Fruit fly (Drosophila melanogaster) whole organism, prepupa: ENCODE data around the gene ctrip.

ENCODE experiments used
- CG10631 ChIP-seq: fragments of 200-800 bp; sonication (Bioruptor generic); optimal IDR thresholded peaks from 2 replicates; lab custom pipeline; 2016; ENCODE audit warnings: missing biosample characterization, missing genetic modification characterization
- CG10669 ChIP-seq: fragments of 200-800 bp; sonication (Bioruptor generic); optimal IDR thresholded peaks from 3 replicates; lab custom pipeline; 2018; ENCODE audit warnings: missing biosample characterization, mild to moderate bottlenecking, missing genetic modification characterization, moderate library complexity
- CG15336 ChIP-seq: fragments of 200-800 bp; sonication (Bioruptor generic); IDR thresholded peaks from 2 replicates; pipeline ENCODE4 v1.3.6; 2022; ENCODE audit warnings: missing biosample characterization, missing genetic modification characterization
- CG1621 ChIP-seq: fragments of 200-800 bp; sonication (Bioruptor generic); optimal IDR thresholded peaks from 3 replicates; lab custom pipeline; 2018; ENCODE audit warnings: missing biosample characterization, mild to moderate bottlenecking, missing genetic modification characterization
- CG16779 ChIP-seq: fragments of 200-800 bp; sonication (Bioruptor generic); optimal IDR thresholded peaks from 3 replicates; lab custom pipeline; 2017; ENCODE audit warnings: missing biosample characterization, mild to moderate bottlenecking, missing genetic modification characterization
- CG3032 ChIP-seq: fragments of 200-800 bp; optimal IDR thresholded peaks from 2 replicates; lab custom pipeline; 2019; ENCODE audit warnings: missing biosample characterization, mild to moderate bottlenecking, missing genetic modification characterization, moderate library complexity
- CG31627 ChIP-seq: fragments of 200-800 bp; sonication (Bioruptor generic); optimal IDR thresholded peaks from 3 replicates; lab custom pipeline; 2016; ENCODE audit warnings: missing biosample characterization, missing genetic modification characterization
- CG32006 ChIP-seq: fragments of 200-800 bp; sonication (Bioruptor generic); optimal IDR thresholded peaks from 3 replicates; lab custom pipeline; 2017; ENCODE audit warnings: missing biosample characterization, mild to moderate bottlenecking, missing genetic modification characterization
- CG34406 ChIP-seq: fragments of 200-800 bp; sonication (Bioruptor generic); optimal IDR thresholded peaks from 3 replicates; lab custom pipeline; 2016; ENCODE audit warnings: missing biosample characterization, missing genetic modification characterization
- CG3919 ChIP-seq: fragments of 200-800 bp; sonication (Bioruptor generic); optimal IDR thresholded peaks from 3 replicates; lab custom pipeline; 2016; ENCODE audit warnings: missing biosample characterization, missing genetic modification characterization
- CG4318 ChIP-seq: fragments of 200-800 bp; sonication (Bioruptor generic); optimal IDR thresholded peaks from 3 replicates; lab custom pipeline; 2017; ENCODE audit warnings: missing biosample characterization, mild to moderate bottlenecking, missing genetic modification characterization
- CG6163 ChIP-seq: fragments of 200-800 bp; sonication (Bioruptor generic); IDR thresholded peaks from 3 replicates; pipeline ENCODE4 v1.3.6; 2022; ENCODE audit warnings: missing biosample characterization, missing genetic modification characterization
- CG6276 ChIP-seq: fragments of 200-800 bp; sonication (Bioruptor generic); optimal IDR thresholded peaks from 2 replicates; lab custom pipeline; 2017; ENCODE audit warnings: missing biosample characterization, mild to moderate bottlenecking, missing genetic modification characterization
- CG6792 ChIP-seq: fragments of 200-800 bp; sonication (Bioruptor generic); optimal IDR thresholded peaks from 3 replicates; lab custom pipeline; 2016; ENCODE audit warnings: missing biosample characterization, missing genetic modification characterization
- CG6808 ChIP-seq: fragments of 200-800 bp; sonication (Bioruptor generic); optimal IDR thresholded peaks from 3 replicates; lab custom pipeline; 2017; ENCODE audit warnings: missing biosample characterization, missing genetic modification characterization, mild to moderate bottlenecking, moderate library complexity, missing genetic modification reagents
- CG6854 ChIP-seq: fragments of 200-800 bp; sonication (Bioruptor generic); optimal IDR thresholded peaks from 2 replicates; lab custom pipeline; 2017; ENCODE audit warnings: missing biosample characterization, mild to moderate bottlenecking, missing genetic modification characterization
- CG8632 ChIP-seq: fragments of 200-800 bp; sonication (Bioruptor generic); optimal IDR thresholded peaks from 3 replicates; lab custom pipeline; 2016; ENCODE audit warnings: missing biosample characterization, missing genetic modification characterization
- CG9139 ChIP-seq: fragments of 200-800 bp; sonication (Bioruptor generic); optimal IDR thresholded peaks from 3 replicates; lab custom pipeline; 2017; ENCODE audit warnings: missing biosample characterization, mild to moderate bottlenecking, missing genetic modification characterization
- Eip75B ChIP-seq: fragments of 200-800 bp; sonication (Bioruptor generic); optimal IDR thresholded peaks from 3 replicates; lab custom pipeline; 2016; ENCODE audit warnings: missing biosample characterization, missing genetic modification characterization
- Eip78C ChIP-seq: fragments of 200-800 bp; sonication (Bioruptor generic); peaks from one replicate; lab custom pipeline; 2016; ENCODE audit warnings: missing biosample characterization, missing genetic modification characterization
- Ets96B ChIP-seq: fragments of 200-800 bp; optimal IDR thresholded peaks from 2 replicates; lab custom pipeline; 2019; ENCODE audit warnings: missing biosample characterization, mild to moderate bottlenecking, missing genetic modification characterization, moderate library complexity
- Hr39 ChIP-seq: fragments of 200-800 bp; sonication (Bioruptor generic); optimal IDR thresholded peaks from 2 replicates; lab custom pipeline; 2016; ENCODE audit warnings: missing biosample characterization, missing genetic modification characterization
- Hr4 ChIP-seq: fragments of 200-800 bp; sonication (Bioruptor generic); optimal IDR thresholded peaks from 3 replicates; lab custom pipeline; 2016; ENCODE audit warnings: missing biosample characterization, missing genetic modification characterization
- Lpt ChIP-seq: fragments of 200-800 bp; sonication (Bioruptor generic); optimal IDR thresholded peaks from 3 replicates; lab custom pipeline; 2016; ENCODE audit warnings: missing biosample characterization, missing genetic modification characterization
- Met ChIP-seq: fragments of 200-800 bp; sonication (Bioruptor generic); optimal IDR thresholded peaks from 3 replicates; lab custom pipeline; 2016; ENCODE audit warnings: missing biosample characterization, missing genetic modification characterization
- Sox102F ChIP-seq: fragments of 200-800 bp; sonication (Bioruptor generic); optimal IDR thresholded peaks from 2 replicates; lab custom pipeline; 2016; ENCODE audit warnings: missing biosample characterization, mild to moderate bottlenecking, missing genetic modification characterization
- Sox14 ChIP-seq: fragments of 200-800 bp; sonication (Bioruptor generic); optimal IDR thresholded peaks from 3 replicates; lab custom pipeline; 2016; ENCODE audit warnings: missing biosample characterization, missing genetic modification characterization
- Sox15 ChIP-seq: fragments of 200-800 bp; sonication (Bioruptor generic); optimal IDR thresholded peaks from 3 replicates; lab custom pipeline; 2016; ENCODE audit warnings: missing biosample characterization, missing genetic modification characterization
- acj6 ChIP-seq: fragments of 200-800 bp; sonication (Bioruptor generic); optimal IDR thresholded peaks from 3 replicates; lab custom pipeline; 2016; ENCODE audit warnings: missing biosample characterization, missing genetic modification characterization
- cyc ChIP-seq: fragments of 200-800 bp; sonication (Bioruptor generic); optimal IDR thresholded peaks from 3 replicates; lab custom pipeline; 2016; ENCODE audit warnings: missing biosample characterization, missing genetic modification characterization
- dac ChIP-seq: fragments of 200-800 bp; sonication (Bioruptor generic); optimal IDR thresholded peaks from 2 replicates; lab custom pipeline; 2017; ENCODE audit warnings: missing biosample characterization, mild to moderate bottlenecking, missing genetic modification characterization
- dsx ChIP-seq: fragments of 200-800 bp; optimal IDR thresholded peaks from 3 replicates; lab custom pipeline; 2019; ENCODE audit warnings: missing biosample characterization, mild to moderate bottlenecking, missing genetic modification characterization, moderate library complexity; ENCODE audit not compliant: poor library complexity, severe bottlenecking
- eg ChIP-seq: fragments of 200-800 bp; sonication (Bioruptor generic); IDR thresholded peaks from 3 replicates; pipeline ENCODE4 v1.3.6; 2022; ENCODE audit warnings: missing biosample characterization, missing genetic modification characterization
- fd85E ChIP-seq: fragments of 200-800 bp; sonication (Bioruptor generic); optimal IDR thresholded peaks from 3 replicates; lab custom pipeline; 2016; ENCODE audit warnings: missing biosample characterization, missing genetic modification characterization
- fkh ChIP-seq: fragments of 200-800 bp; sonication (Bioruptor generic); optimal IDR thresholded peaks from 3 replicates; lab custom pipeline; 2017; ENCODE audit warnings: missing biosample characterization, mild to moderate bottlenecking, missing genetic modification characterization, moderate library complexity
- lz ChIP-seq: fragments of 200-800 bp; sonication (Bioruptor generic); optimal IDR thresholded peaks from 3 replicates; lab custom pipeline; 2016; ENCODE audit warnings: missing biosample characterization, missing genetic modification characterization
- net ChIP-seq: fragments of 200-800 bp; sonication (Bioruptor generic); optimal IDR thresholded peaks from 3 replicates; lab custom pipeline; 2016; ENCODE audit warnings: missing biosample characterization, missing genetic modification characterization
- pdm3 ChIP-seq: fragments of 200-800 bp; sonication (Bioruptor generic); optimal IDR thresholded peaks from 3 replicates; lab custom pipeline; 2016; ENCODE audit warnings: missing biosample characterization, missing genetic modification characterization
- ss ChIP-seq, 2 experiments: fragments of 200-800 bp; sonication (Bioruptor generic); optimal IDR thresholded peaks; 2 replicates in 1 of 2; 3 replicates in 1 of 2; lab custom pipeline; 2017 to 2018; ENCODE audit warnings: mild to moderate bottlenecking in 2 of 2, missing biosample characterization in 2 of 2, missing genetic modification characterization in 2 of 2, moderate library complexity in 1 of 2
- topi ChIP-seq: fragments of 200-800 bp; sonication (Bioruptor generic); optimal IDR thresholded peaks from 3 replicates; lab custom pipeline; 2016; ENCODE audit warnings: missing biosample characterization, missing genetic modification characterization

Gene ctrip

dm6 chr3R:4775371-4775770 is 36.5 kb downstream of the ctrip start:
- TF ChIP-seq CG16779 (tag; lab: Kevin White, UChicago) (no peak), eg (GFP tag; lab: Robert Waterston, UW) (peak; percentile 27; the same call in 1 of the 3 replicates), Sox15 (no peak), lz (peak; percentile 18), CG1621 (peak; percentile 37), CG3032 (tag; lab: Kevin White, UChicago) (peak; percentile 44), CG15336 (GFP tag; lab: Robert Waterston, UW) (peak; percentile 37; the same call in 1 of the 2 replicates), acj6 (GFP tag; lab: Kevin White, UChicago) (peak; percentile 29), CG31627 (GFP tag; lab: Kevin White, UChicago) (peak; percentile 47), cyc (GFP tag; lab: Kevin White, UChicago) (peak; percentile 40), CG6276 (no peak), Sox14 (GFP tag; lab: Kevin White, UChicago) (peak; percentile 31), CG6163 (peak; percentile 43; the same call in 2 of the 3 replicates)

DNA sequence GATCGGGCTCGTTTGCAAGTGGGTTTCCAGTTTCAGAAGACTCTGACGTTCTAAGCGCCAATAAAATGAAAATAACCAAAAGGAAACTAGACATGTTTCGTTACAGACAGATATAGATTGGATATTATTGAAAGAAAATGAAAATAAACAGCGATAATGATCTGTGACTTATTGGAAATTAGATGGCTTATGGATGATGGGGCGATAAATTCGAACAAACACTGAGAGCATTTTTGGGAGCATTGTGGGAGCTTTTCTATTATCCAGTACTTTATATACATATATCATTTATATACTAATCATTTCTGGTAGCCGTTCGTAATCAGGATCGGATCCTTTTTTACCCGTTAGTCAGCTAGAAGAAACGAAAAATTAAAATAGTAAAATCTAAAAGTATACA is 36.9 kb downstream of the ctrip start, which contains the start of gene CG44088:
CG44088 (minus strand) TSS at position 101 of the 400 bp plus-strand sequence.
- no peak for TF ChIP-seq CG6854
- TF ChIP-seq Hr39 (GFP tag; lab: Kevin White, UChicago) = no peak
- no peak for TF ChIP-seq Eip78C
- no peak for TF ChIP-seq pdm3 (GFP tag; lab: Kevin White, UChicago)
- no peak for TF ChIP-seq lz
- no peak for TF ChIP-seq Ets96B
- no peak for TF ChIP-seq CG10669 (GFP tag; lab: Kevin White, UChicago)
- no peak for TF ChIP-seq Hr4 (GFP tag; lab: Kevin White, UChicago)
- no peak for TF ChIP-seq Sox102F (GFP tag; lab: Kevin White, UChicago)
- no peak for TF ChIP-seq CG9139
- TF ChIP-seq Sox15 = no peak
- no peak for TF ChIP-seq CG6792 (GFP tag; lab: Kevin White, UChicago)

- TF ChIP-seq fkh (GFP tag; lab: Kevin White, UChicago) (peak; percentile 48), CG4318 (GFP tag; lab: Kevin White, UChicago) (no peak)
- TF ChIP-seq, all 60 proteins: peak for 1
Measured at dm6 chr3R:4773097-4773496, 38.8 kb downstream of the ctrip start, which contains the start of gene CG44098. Gene CG44098, minus strand, starts transcription at chr3R:4773197.

DNA sequence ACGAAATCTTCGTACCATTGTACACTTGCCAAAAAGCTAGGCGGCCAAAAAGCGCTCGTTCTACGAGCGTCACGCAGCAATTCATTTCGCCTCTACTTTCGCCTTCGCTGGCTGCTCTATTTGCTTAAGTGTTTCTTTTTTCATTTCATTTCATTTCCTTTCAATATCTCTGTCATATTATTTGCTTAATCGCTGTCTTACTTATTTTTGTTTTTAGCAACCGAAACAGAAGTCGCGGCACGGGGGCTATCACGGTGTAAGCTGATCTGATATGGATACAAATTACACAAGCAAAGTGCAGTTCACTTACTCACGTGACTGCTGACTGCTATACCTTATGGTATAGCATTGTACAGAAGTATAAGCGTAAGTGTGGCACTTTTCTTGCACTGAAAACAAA is 40.6 kb downstream of the ctrip start:
- TF ChIP-seq dac (GFP tag; lab: Kevin White, UChicago) = no peak
- peak; percentile 37 for TF ChIP-seq Eip78C

DNA sequence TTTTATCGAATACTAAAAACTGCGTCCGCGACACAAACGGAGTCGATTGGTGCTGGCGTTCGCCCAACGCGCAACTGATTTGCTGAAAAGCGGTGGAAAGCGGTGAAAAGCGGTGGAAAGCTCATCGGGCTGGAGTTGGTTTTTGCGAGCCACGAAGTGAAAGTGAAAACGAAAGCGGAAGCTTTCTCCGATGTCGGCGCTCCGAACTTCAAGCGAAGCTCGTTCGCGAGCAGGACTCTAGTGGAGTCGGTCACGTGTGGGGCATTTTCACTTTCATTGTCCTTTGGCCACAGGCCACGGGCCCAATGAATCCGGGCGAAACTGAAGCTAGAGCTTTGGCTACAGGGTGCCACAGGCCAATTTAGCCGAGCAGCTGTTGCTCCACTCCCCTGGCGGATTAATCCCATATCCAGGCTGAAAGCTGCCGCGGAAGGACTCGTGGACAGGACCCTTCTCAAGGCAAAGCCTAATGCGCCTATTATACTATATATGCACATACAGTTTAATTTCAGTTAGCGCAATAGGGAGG is 43.1 kb downstream of the ctrip start:
- TF ChIP-seq CG3919 (GFP tag; lab: Kevin White, UChicago) (no peak), CG6808 (GFP tag; lab: Kevin White, UChicago) (peak; percentile 18), CG15336 (GFP tag; lab: Robert Waterston, UW) (peak; percentile 16; the same call in 1 of the 2 replicates), Met (no peak), ss (GFP tag; optimal IDR thresholded peaks at IDR 0.05; lab: Kevin White, UChicago) (peak in 1 of 2 experiments; percentile 39), eg (GFP tag; lab: Robert Waterston, UW) (peak; percentile 41; the same call in 1 of the 3 replicates), CG10631 (GFP tag; lab: Kevin White, UChicago) (no peak), fd85E (GFP tag; lab: Kevin White, UChicago) (no peak), CG34406 (no peak), net (GFP tag; lab: Kevin White, UChicago) (no peak), dac (GFP tag; lab: Kevin White, UChicago) (peak; percentile 5), dsx (no peak), topi (no peak), CG9139 (peak; percentile 19), CG4318 (GFP tag; lab: Kevin White, UChicago) (no peak), CG8632 (GFP tag; lab: Kevin White, UChicago) (no peak), CG32006 (peak; percentile 10), CG1621 (no peak), Eip78C (peak; percentile 15), Eip75B (GFP tag; lab: Kevin White, UChicago) (peak; percentile 35), Lpt (GFP tag; lab: Kevin White, UChicago) (no peak), CG3032 (tag; lab: Kevin White, UChicago) (no peak)
